Worm (Caenorhabditis elegans) whole organism, L1 larva: ENCODE data around the gene ptd-2.
A peak's percentile ranks its signal among the peaks of the same experiment; 100 is the strongest.

Source experiments
- C34B4.2 ChIP-seq: sonication (generic microtip); optimal IDR thresholded peaks from 2 replicates; lab custom pipeline; 2017; ENCODE audit warnings: mild to moderate bottlenecking, missing genetic modification characterization, missing compliant biosample characterization
- F16B12.6 ChIP-seq: fragments of 150-350 bp; optimal IDR thresholded peaks from 2 replicates; lab custom pipeline; 2014; ENCODE audit warnings: missing biosample characterization, missing genetic modification characterization
- aha-1 ChIP-seq: fragments of 150-350 bp; optimal IDR thresholded peaks from 2 replicates; lab custom pipeline; 2014; ENCODE audit warnings: missing biosample characterization, missing genetic modification characterization
- alr-1 ChIP-seq: fragments of 200-800 bp; sonication (Bioruptor generic); optimal IDR thresholded peaks from 2 replicates; lab custom pipeline; 2018; ENCODE audit warnings: borderline replicate concordance, mild to moderate bottlenecking, missing genetic modification characterization, missing compliant biosample characterization
- aly-2 ChIP-seq: fragments of 150-350 bp; optimal IDR thresholded peaks from 2 replicates; lab custom pipeline; 2014; ENCODE audit warnings: missing biosample characterization, missing genetic modification characterization
- ama-1 ChIP-seq: fragments of 150-350 bp; optimal IDR thresholded peaks from 2 replicates; lab custom pipeline; 2014
- blmp-1 ChIP-seq: fragments of 150-350 bp; optimal IDR thresholded peaks from 2 replicates; lab custom pipeline; 2014; ENCODE audit warnings: missing biosample characterization, missing genetic modification characterization
- ceh-82 ChIP-seq, 3 experiments: fragments of 150-350 bp in 1 of 3; sonication (generic microtip) in 2 of 3; optimal IDR thresholded peaks; 2 replicates each; lab custom pipeline; 2014 to 2017; ENCODE audit warnings: missing biosample characterization in 3 of 3, missing genetic modification characterization in 3 of 3
- ceh-88 ChIP-seq: fragments of 200-800 bp; sonication (Bioruptor generic); IDR thresholded peaks from 2 replicates; pipeline ENCODE4 v1.3.6; 2022; ENCODE audit warnings: missing genetic modification characterization, missing compliant biosample characterization
- dpl-1 ChIP-seq, 3 experiments: fragments of 150-350 bp in 2 of 3; sonication (generic microtip) in 1 of 3; optimal IDR thresholded peaks; 2 replicates each; lab custom pipeline; 2014 to 2017; ENCODE audit warnings: missing biosample characterization in 3 of 3, missing genetic modification characterization in 3 of 3, missing genetic modification reagents in 3 of 3
- efl-1 ChIP-seq, 4 experiments: fragments of 150-350 bp; optimal IDR thresholded peaks in 3 of 4; peaks in 1 of 4; 1 replicate in 1 of 4; 2 replicates in 3 of 4; lab custom pipeline; 2014; ENCODE audit warnings: missing biosample characterization in 2 of 4, missing genetic modification characterization in 2 of 4, missing genetic modification reagents in 2 of 4
- egl-13 ChIP-seq: sonication (generic microtip); optimal IDR thresholded peaks from 2 replicates; lab custom pipeline; 2016; ENCODE audit warnings: missing genotype, missing genetic modification reagents, missing genetic modification characterization, missing compliant biosample characterization
- egl-27 ChIP-seq, 2 experiments: fragments of 150-350 bp in 1 of 2; sonication (generic microtip); optimal IDR thresholded peaks; 3 replicates each; lab custom pipeline; 2017 to 2018; ENCODE audit warnings: missing biosample characterization in 2 of 2, missing genetic modification characterization in 2 of 2, missing genetic modification reagents in 2 of 2
- elt-2 ChIP-seq: sonication (generic microtip); optimal IDR thresholded peaks from 2 replicates; lab custom pipeline; 2016; ENCODE audit warnings: missing genetic modification characterization, mild to moderate bottlenecking, inconsistent platforms, missing compliant biosample characterization, missing genetic modification reagents
- elt-3 ChIP-seq, 6 experiments: fragments of 150-350 bp in 1 of 6; sonication (generic microtip); optimal IDR thresholded peaks; 2 replicates each; lab custom pipeline; 2017 to 2018; ENCODE audit warnings: missing biosample characterization in 6 of 6, missing genetic modification characterization in 6 of 6, inconsistent platforms in 1 of 6
- fkh-4 ChIP-seq: sonication (generic microtip); optimal IDR thresholded peaks from 2 replicates; lab custom pipeline; 2016; ENCODE audit warnings: missing compliant biosample characterization, missing genetic modification characterization, borderline replicate concordance
- fos-1 ChIP-seq: fragments of 150-350 bp; optimal IDR thresholded peaks from 2 replicates; lab custom pipeline; 2014; ENCODE audit warnings: missing biosample characterization, missing genetic modification characterization
- irx-1 ChIP-seq: sonication (generic microtip); optimal IDR thresholded peaks from 2 replicates; lab custom pipeline; 2016; ENCODE audit warnings: missing genetic modification characterization, missing compliant biosample characterization
- isw-1 ChIP-seq: fragments of 200-800 bp; sonication (Bioruptor generic); IDR thresholded peaks from 2 replicates; pipeline ENCODE4 v1.3.6; 2022; ENCODE audit warnings: missing genetic modification characterization, missing compliant biosample characterization
- lin-14 ChIP-seq: fragments of 200-800 bp; sonication (Bioruptor generic); optimal IDR thresholded peaks from 2 replicates; lab custom pipeline; 2018; ENCODE audit warnings: mild to moderate bottlenecking, missing genetic modification characterization, moderate library complexity, missing compliant biosample characterization
- lin-35 ChIP-seq, 2 experiments: fragments of 150-350 bp; optimal IDR thresholded peaks; 2 replicates each; lab custom pipeline; 2014; ENCODE audit warnings: missing biosample characterization in 2 of 2, missing genetic modification characterization in 2 of 2, missing genetic modification reagents in 2 of 2
- lsy-2 ChIP-seq, 2 experiments: fragments of 150-350 bp; optimal IDR thresholded peaks; 2 replicates each; lab custom pipeline; 2014; ENCODE audit warnings: missing biosample characterization in 2 of 2, missing genetic modification characterization in 2 of 2
- mdl-1 ChIP-seq, 2 experiments: fragments of 150-350 bp; optimal IDR thresholded peaks; 2 replicates each; lab custom pipeline; 2014 to 2017; ENCODE audit warnings: missing biosample characterization in 2 of 2, missing genetic modification characterization in 2 of 2, inconsistent platforms in 1 of 2
- mef-2 ChIP-seq: fragments of 150-350 bp; optimal IDR thresholded peaks from 2 replicates; lab custom pipeline; 2014; ENCODE audit warnings: missing biosample characterization, missing genetic modification characterization
- nhr-11 ChIP-seq: fragments of 150-350 bp; optimal IDR thresholded peaks from 2 replicates; lab custom pipeline; 2014; ENCODE audit warnings: missing biosample characterization, missing genetic modification characterization
- nhr-12 ChIP-seq: sonication (generic microtip); optimal IDR thresholded peaks from 2 replicates; lab custom pipeline; 2017; ENCODE audit warnings: missing biosample characterization, missing genetic modification characterization
- nhr-19 ChIP-seq: fragments of 200-800 bp; sonication (Bioruptor generic); conservative IDR thresholded peaks from 2 replicates; pipeline ENCODE4 v1.3.6; 2022; ENCODE audit warnings: missing genetic modification characterization, missing compliant biosample characterization
- nhr-20 ChIP-seq: sonication (generic microtip); optimal IDR thresholded peaks from 2 replicates; lab custom pipeline; 2016; ENCODE audit warnings: mild to moderate bottlenecking, missing genetic modification characterization, missing compliant biosample characterization
- nhr-237 ChIP-seq: fragments of 150-350 bp; optimal IDR thresholded peaks from 2 replicates; lab custom pipeline; 2014; ENCODE audit warnings: missing biosample characterization, missing genetic modification characterization
- nhr-47 ChIP-seq: sonication (generic microtip); optimal IDR thresholded peaks from 2 replicates; lab custom pipeline; 2016; ENCODE audit warnings: mild to moderate bottlenecking, missing genetic modification characterization, moderate library complexity, missing compliant biosample characterization
- nhr-71 ChIP-seq: sonication (generic microtip); optimal IDR thresholded peaks from 2 replicates; lab custom pipeline; 2016; ENCODE audit warnings: mild to moderate bottlenecking, missing genetic modification characterization, moderate library complexity, missing compliant biosample characterization
- nhr-77 ChIP-seq: fragments of 150-350 bp; optimal IDR thresholded peaks from 2 replicates; lab custom pipeline; 2014; ENCODE audit warnings: missing biosample characterization, missing genetic modification characterization
- nhr-84 ChIP-seq: sonication (generic microtip); optimal IDR thresholded peaks from 2 replicates; lab custom pipeline; 2017; ENCODE audit warnings: missing biosample characterization, missing genetic modification characterization
- skn-1 ChIP-seq: fragments of 150-350 bp; optimal IDR thresholded peaks from 2 replicates; lab custom pipeline; 2014; ENCODE audit warnings: missing biosample characterization, missing genetic modification characterization
- snpc-4 ChIP-seq: fragments of 150-350 bp; optimal IDR thresholded peaks from 2 replicates; lab custom pipeline; 2014; ENCODE audit warnings: missing biosample characterization, missing genetic modification characterization
- snu-23 ChIP-seq: sonication (generic microtip); optimal IDR thresholded peaks from 2 replicates; lab custom pipeline; 2016; ENCODE audit warnings: missing genetic modification characterization, missing compliant biosample characterization
- sptf-1 ChIP-seq: fragments of 150-350 bp; optimal IDR thresholded peaks from 2 replicates; lab custom pipeline; 2014; ENCODE audit warnings: missing biosample characterization, missing genetic modification characterization
- sup-37 ChIP-seq: fragments of 200-800 bp; sonication (Bioruptor generic); optimal IDR thresholded peaks from 2 replicates; lab custom pipeline; 2018; ENCODE audit warnings: mild to moderate bottlenecking, missing genetic modification characterization, missing compliant biosample characterization
- swsn-7 ChIP-seq: sonication (generic microtip); optimal IDR thresholded peaks from 2 replicates; lab custom pipeline; 2016; ENCODE audit warnings: missing genetic modification characterization, missing compliant biosample characterization
- unc-130 ChIP-seq: fragments of 150-350 bp; optimal IDR thresholded peaks from 2 replicates; lab custom pipeline; 2017; ENCODE audit warnings: missing biosample characterization, missing genetic modification characterization, inconsistent platforms
- unc-30 ChIP-seq: sonication (generic microtip); optimal IDR thresholded peaks from 2 replicates; lab custom pipeline; 2017; ENCODE audit warnings: missing biosample characterization, missing genetic modification characterization
- unc-62 ChIP-seq: fragments of 150-350 bp; optimal IDR thresholded peaks from 2 replicates; lab custom pipeline; 2014; ENCODE audit warnings: missing biosample characterization, missing genetic modification reagents, missing genetic modification characterization
- unc-86 ChIP-seq: sonication (generic microtip); optimal IDR thresholded peaks from 2 replicates; lab custom pipeline; 2016; ENCODE audit warnings: missing genetic modification characterization, missing compliant biosample characterization
- unc-98 ChIP-seq: fragments of 200-800 bp; sonication (Bioruptor generic); IDR thresholded peaks from 2 replicates; pipeline ENCODE4 v1.3.6; 2022; ENCODE audit warnings: missing genetic modification characterization, missing compliant biosample characterization
- ztf-4 ChIP-seq: fragments of 150-350 bp; optimal IDR thresholded peaks from 2 replicates; lab custom pipeline; 2014; ENCODE audit warnings: missing biosample characterization, missing genetic modification characterization

Gene ptd-2

DNA sequence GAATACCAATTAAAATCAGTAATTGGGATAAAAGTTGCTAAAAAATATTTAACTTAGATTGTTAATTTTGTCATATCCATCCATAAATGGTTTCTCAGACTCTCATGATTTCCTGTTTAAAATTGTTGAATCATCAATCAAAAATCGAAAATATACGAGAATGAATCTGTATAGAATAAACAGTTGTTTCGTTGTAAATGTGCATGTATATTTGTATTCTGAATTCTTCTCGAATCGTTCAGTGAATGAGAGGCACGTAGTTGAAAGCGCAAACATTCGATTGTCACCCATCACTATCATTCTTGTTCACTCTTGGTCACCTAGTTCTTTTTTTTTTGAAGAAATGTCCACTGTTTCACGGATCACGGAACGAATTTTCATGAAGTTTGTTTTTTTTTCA lies at the start of gene ptd-2:
TSS of gene ptd-2 (plus strand) at position 301 of the 400 bp plus-strand sequence.
- TF ChIP-seq unc-86 (no peak), ceh-88 (GFP tag; lab: Robert Waterston, UW) (no peak)
- TF ChIP-seq, all 84 proteins: peak for 0

DNA sequence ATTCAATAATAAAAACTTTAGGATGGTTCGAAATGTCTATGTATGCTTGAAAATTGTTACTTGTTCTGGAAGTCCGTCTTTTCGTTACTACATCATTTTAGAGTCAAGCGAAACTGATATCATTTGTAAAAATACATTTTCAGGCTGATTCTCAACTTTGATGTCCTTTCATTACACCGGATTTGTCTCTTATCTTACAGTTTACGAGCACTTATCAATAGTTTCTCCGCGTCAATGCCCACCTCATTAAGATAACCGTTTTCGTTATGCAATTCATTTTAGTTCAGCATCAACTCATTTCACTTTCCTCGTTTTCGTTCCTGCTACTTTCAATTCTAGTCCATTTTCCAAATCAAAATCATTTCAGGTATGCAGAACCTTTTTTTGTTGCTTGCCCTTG lies 47.3 kb upstream of the ptd-2 start, which contains the start of gene asp-2:
TSS of gene asp-2 (plus strand) at position 368 of the 400 bp plus-strand sequence.
- no peak for TF ChIP-seq ceh-82 (tag; optimal IDR thresholded peaks at IDR 0.05; lab: Kevin White, UChicago)
- no peak for TF ChIP-seq nhr-237
- TF ChIP-seq sptf-1 = no peak
- no peak for TF ChIP-seq mdl-1 (tag; optimal IDR thresholded peaks at IDR 0.05; lab: Kevin White, UChicago)
- no peak for TF ChIP-seq irx-1 (tag; lab: Kevin White, UChicago)
- no peak for TF ChIP-seq nhr-77 (tag; lab: Kevin White, UChicago)
- no peak for TF ChIP-seq sup-37 (GFP tag; lab: Kevin White, UChicago)
- peak; percentile 83 for TF ChIP-seq elt-2
- TF ChIP-seq swsn-7 (tag; lab: Kevin White, UChicago) = no peak
- no peak for TF ChIP-seq C34B4.2 (tag; lab: Kevin White, UChicago)
- TF ChIP-seq fkh-4 (tag; lab: Kevin White, UChicago) = no peak
- TF ChIP-seq efl-1 (optimal IDR thresholded peaks at IDR 0.05; lab: Kevin White, UChicago) = no peak
- peak in 1 of 2 experiments; percentile 49 for TF ChIP-seq efl-1 (GFP tag; optimal IDR thresholded peaks at IDR 0.05 in 1 of 2; lab: Kevin White, UChicago)
- no peak for TF ChIP-seq aha-1
- no peak for TF ChIP-seq nhr-11 (tag; lab: Kevin White, UChicago)
- no peak for TF ChIP-seq nhr-20 (tag; lab: Kevin White, UChicago)
- no peak for TF ChIP-seq F16B12.6 (tag; lab: Kevin White, UChicago)
- no peak for TF ChIP-seq nhr-71 (tag; lab: Kevin White, UChicago)
- no peak for TF ChIP-seq ceh-88 (GFP tag; lab: Robert Waterston, UW)
- TF ChIP-seq egl-27 (tag; optimal IDR thresholded peaks at IDR 0.05; lab: Kevin White, UChicago) = no peak
- TF ChIP-seq lin-35 (GFP tag; optimal IDR thresholded peaks at IDR 0.05; lab: Kevin White, UChicago) = peak in 1 of 2 experiments; percentile 10

DNA sequence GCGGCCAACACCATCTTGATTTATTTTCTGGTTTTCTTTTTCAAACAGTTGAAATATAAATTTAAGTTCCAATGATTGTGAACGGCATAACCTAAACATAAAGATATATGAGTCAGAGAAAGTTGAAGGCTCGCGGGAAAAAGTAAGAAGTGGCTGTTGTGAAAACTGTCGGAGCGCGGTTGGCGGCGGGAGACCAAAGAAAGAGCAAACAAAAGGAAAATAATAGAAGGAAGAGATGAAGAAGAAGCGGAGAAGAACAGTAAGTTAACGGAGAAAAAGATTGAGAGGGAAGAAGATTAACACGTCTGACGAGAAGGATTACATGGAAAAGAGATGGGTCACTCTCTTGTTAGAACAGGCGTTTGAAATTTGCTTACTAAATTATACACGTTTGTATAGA lies 42.7 kb upstream of the ptd-2 start, which contains the start of gene inx-10:
TSS of gene inx-10 (minus strand) at position 101 of the 400 bp plus-strand sequence.
- TF ChIP-seq sup-37 (GFP tag; lab: Kevin White, UChicago) = no peak
- TF ChIP-seq lsy-2 (tag; optimal IDR thresholded peaks at IDR 0.05; lab: Kevin White, UChicago) = no peak
- no peak for TF ChIP-seq egl-13 (tag; lab: Kevin White, UChicago)
- no peak for TF ChIP-seq egl-27 (tag; optimal IDR thresholded peaks at IDR 0.05; lab: Kevin White, UChicago)
- no peak for TF ChIP-seq snpc-4
- TF ChIP-seq ceh-88 (GFP tag; lab: Robert Waterston, UW) = no peak
- TF ChIP-seq nhr-237 = no peak
- no peak for TF ChIP-seq unc-62 (GFP tag; lab: Kevin White, UChicago)
- TF ChIP-seq snu-23 = no peak
- no peak for TF ChIP-seq unc-98 (GFP tag; lab: Robert Waterston, UW)
- TF ChIP-seq nhr-12 = no peak

ce11 chrV:9208878-9209277 lies 41.2 kb upstream of the ptd-2 start:
- TF ChIP-seq nhr-47 (tag; lab: Kevin White, UChicago) (peak; percentile 11), blmp-1 (tag; lab: Kevin White, UChicago) (peak; percentile 2), snu-23 (peak; percentile 1), lsy-2 (tag; optimal IDR thresholded peaks at IDR 0.05; lab: Kevin White, UChicago) (peak in 1 of 2 experiments; percentile 19), fos-1 (tag; lab: Kevin White, UChicago) (no peak), nhr-19 (GFP tag; lab: Robert Waterston, UW) (no peak), lin-14 (GFP tag; lab: Kevin White, UChicago) (peak; percentile 55), nhr-71 (tag; lab: Kevin White, UChicago) (peak; percentile 20), ama-1 (lab: Kevin White, UChicago) (no peak)
- TF ChIP-seq, all 84 proteins: peak for 6

ce11 chrV:9212499-9212898 lies 37.5 kb upstream of the ptd-2 start:
- TF ChIP-seq elt-3 (tag; optimal IDR thresholded peaks at IDR 0.05; lab: Kevin White, UChicago) (peak in 1 of 6 experiments; percentile 48), unc-130 (tag; lab: Kevin White, UChicago) (no peak), unc-30 (tag; lab: Kevin White, UChicago) (no peak), ceh-82 (tag; optimal IDR thresholded peaks at IDR 0.05; lab: Kevin White, UChicago) (peak in 2 of 3 experiments; percentile 18 to 72), skn-1 (peak; percentile 47), alr-1 (no peak), isw-1 (GFP tag; lab: Robert Waterston, UW) (no peak), mdl-1 (tag; optimal IDR thresholded peaks at IDR 0.05; lab: Kevin White, UChicago) (peak in 1 of 2 experiments; percentile 60), lsy-2 (tag; optimal IDR thresholded peaks at IDR 0.05; lab: Kevin White, UChicago) (peak; percentile 48 to 84), mef-2 (tag; lab: Kevin White, UChicago) (no peak), ama-1 (lab: Kevin White, UChicago) (no peak), ztf-4 (tag; lab: Kevin White, UChicago) (no peak), aly-2 (tag; lab: Kevin White, UChicago) (no peak), nhr-84 (no peak), dpl-1 (GFP tag; optimal IDR thresholded peaks at IDR 0.05; lab: Kevin White, UChicago) (peak; percentile 36 to 75 (median 41))
